Worm (Caenorhabditis elegans): ENCODE measurements around the gene oig-3.

- TF ChIP-seq nhr-6 (tag; optimal IDR thresholded peaks at IDR 0.05): no peak
- no peak for TF ChIP-seq ceh-16 (tag; optimal IDR thresholded peaks at IDR 0.05)
- no peak for TF ChIP-seq elt-3 (tag; optimal IDR thresholded peaks at IDR 0.05)
- TF ChIP-seq nhr-11 (tag; optimal IDR thresholded peaks at IDR 0.05): no peak
- TF ChIP-seq nhr-21 (tag; optimal IDR thresholded peaks at IDR 0.05): no peak
- TF ChIP-seq unc-62 (GFP tag; optimal IDR thresholded peaks at IDR 0.05): no peak
- TF ChIP-seq lin-13 (GFP tag; optimal IDR thresholded peaks at IDR 0.05): no peak
These were observed 11.8 kb downstream of the oig-3 start, which contains the start of gene Y50E8A.6 for ce11 chrV:14741233-14741632.
